Fruit fly (Drosophila melanogaster) whole organism, embryonic: Measurements from ENCODE around the gene Wwox.

Experiments used
- B-H2 ChIP-seq: fragments of 200-800 bp; sonication (Bioruptor generic); optimal IDR thresholded peaks from 2 replicates; lab custom pipeline; 2018; ENCODE audit warnings: missing biosample characterization, mild to moderate bottlenecking, missing genetic modification characterization
- CG10274 ChIP-seq: fragments of 200-800 bp; sonication (Bioruptor generic); optimal IDR thresholded peaks from 3 replicates; lab custom pipeline; 2017; ENCODE audit warnings: missing biosample characterization, mild to moderate bottlenecking, missing genetic modification characterization
- CG11085 ChIP-seq: fragments of 200-800 bp; sonication (Bioruptor generic); IDR thresholded peaks from 2 replicates; pipeline ENCODE4 v1.3.6; 2022; ENCODE audit warnings: missing biosample characterization, missing genetic modification characterization
- CG12155 ChIP-seq: fragments of 200-800 bp; sonication (Bioruptor generic); optimal IDR thresholded peaks from 3 replicates; lab custom pipeline; 2016; ENCODE audit warnings: missing biosample characterization, missing genetic modification characterization
- CG13287 ChIP-seq: fragments of 200-800 bp; sonication (Bioruptor generic); IDR thresholded peaks from 2 replicates; pipeline ENCODE4 v1.3.6; 2022; ENCODE audit warnings: missing biosample characterization, missing genetic modification characterization; ENCODE audit not compliant: partially characterized antibody
- CG13624 ChIP-seq: fragments of 200-800 bp; sonication (Bioruptor generic); optimal IDR thresholded peaks from 2 replicates; lab custom pipeline; 2016; ENCODE audit warnings: missing biosample characterization, missing genetic modification characterization
- CG13894 ChIP-seq: fragments of 200-800 bp; sonication (Bioruptor generic); optimal IDR thresholded peaks from 3 replicates; lab custom pipeline; 2018; ENCODE audit warnings: missing biosample characterization, mild to moderate bottlenecking, missing genetic modification characterization, moderate library complexity
- CG1529 ChIP-seq: fragments of 200-800 bp; sonication (Bioruptor generic); optimal IDR thresholded peaks from 3 replicates; lab custom pipeline; 2018; ENCODE audit warnings: missing biosample characterization, missing genetic modification characterization
- CG17568 ChIP-seq: fragments of 200-800 bp; sonication (Bioruptor generic); optimal IDR thresholded peaks from 2 replicates; lab custom pipeline; 2018; ENCODE audit warnings: missing biosample characterization, mild to moderate bottlenecking, missing genetic modification characterization, moderate library complexity
- CG31365 ChIP-seq: fragments of 200-800 bp; sonication (Bioruptor generic); optimal IDR thresholded peaks from 2 replicates; lab custom pipeline; 2018; ENCODE audit warnings: missing biosample characterization, mild to moderate bottlenecking, missing genetic modification characterization
- CG34224 ChIP-seq: fragments of 200-800 bp; sonication (Bioruptor generic); IDR thresholded peaks from 3 replicates; pipeline ENCODE4 v1.3.6; 2022; ENCODE audit warnings: missing biosample characterization, missing genetic modification characterization; ENCODE audit not compliant: partially characterized antibody
- CG34376 ChIP-seq: fragments of 200-800 bp; sonication (Bioruptor generic); optimal IDR thresholded peaks from 2 replicates; lab custom pipeline; 2018; ENCODE audit warnings: missing biosample characterization, mild to moderate bottlenecking, missing genetic modification characterization
- CG6813 ChIP-seq: fragments of 200-800 bp; sonication (Bioruptor generic); optimal IDR thresholded peaks from 2 replicates; lab custom pipeline; 2017; ENCODE audit warnings: missing biosample characterization, missing genetic modification characterization, mild to moderate bottlenecking, moderate library complexity, missing genetic modification reagents
- CG9797 ChIP-seq: fragments of 200-800 bp; sonication (Bioruptor generic); optimal IDR thresholded peaks from 3 replicates; lab custom pipeline; 2018; ENCODE audit warnings: missing biosample characterization, mild to moderate bottlenecking, missing genetic modification characterization
- CG9932 ChIP-seq: fragments of 200-800 bp; sonication (Bioruptor generic); IDR thresholded peaks from 2 replicates; pipeline ENCODE4 v1.3.6; 2022; ENCODE audit warnings: missing biosample characterization, missing genetic modification characterization
- Dll ChIP-seq: fragments of 200-800 bp; sonication (Bioruptor generic); IDR thresholded peaks from 4 replicates; pipeline ENCODE4 v1.3.6; 2022; ENCODE audit warnings: missing biosample characterization, missing genetic modification characterization; ENCODE audit not compliant: partially characterized antibody
- Doc3 ChIP-seq: fragments of 200-800 bp; sonication (Bioruptor generic); IDR thresholded peaks from 3 replicates; pipeline ENCODE4 v1.3.6; 2022; ENCODE audit warnings: missing biosample characterization, missing genetic modification characterization; ENCODE audit not compliant: partially characterized antibody
- E2f2 ChIP-seq: fragments of 200-800 bp; sonication (Bioruptor generic); IDR thresholded peaks from 2 replicates; pipeline ENCODE4 v1.3.6; 2022; ENCODE audit warnings: missing biosample characterization, missing genetic modification characterization
- H15 ChIP-seq: fragments of 200-800 bp; sonication (Bioruptor generic); IDR thresholded peaks from 3 replicates; pipeline ENCODE4 v1.3.6; 2022; ENCODE audit warnings: missing biosample characterization, missing genetic modification characterization
- HHEX ChIP-seq: fragments of 200-800 bp; sonication (Bioruptor generic); optimal IDR thresholded peaks from 3 replicates; lab custom pipeline; 2017; ENCODE audit warnings: missing biosample characterization, mild to moderate bottlenecking, missing genetic modification characterization, missing genetic modification reagents
- MBD-R2 ChIP-seq: fragments of 200-800 bp; sonication (Bioruptor generic); IDR thresholded peaks from 2 replicates; pipeline ENCODE4 v1.3.6; 2022; ENCODE audit warnings: missing biosample characterization, missing genetic modification characterization
- Med ChIP-seq: fragments of 200-800 bp; sonication (Bioruptor generic); peaks from one replicate; lab custom pipeline; 2016; ENCODE audit warnings: missing biosample characterization, missing genetic modification characterization, mild to moderate bottlenecking, inconsistent platforms, moderate library complexity
- Scr ChIP-seq: fragments of 200-800 bp; sonication (Bioruptor generic); IDR thresholded peaks from 2 replicates; pipeline ENCODE4 v1.3.6; 2022; ENCODE audit warnings: missing biosample characterization, missing genetic modification characterization; ENCODE audit not compliant: partially characterized antibody
- Sry-δ ChIP-seq: fragments of 200-800 bp; sonication (Bioruptor generic); optimal IDR thresholded peaks from 2 replicates; lab custom pipeline; 2016; ENCODE audit warnings: missing biosample characterization, missing genetic modification characterization
- amos ChIP-seq: fragments of 200-800 bp; sonication (Bioruptor generic); IDR thresholded peaks from 2 replicates; pipeline ENCODE4 v1.3.6; 2022; ENCODE audit warnings: missing biosample characterization, missing genetic modification characterization; ENCODE audit not compliant: partially characterized antibody
- bbx ChIP-seq: fragments of 200-800 bp; sonication (Bioruptor generic); IDR thresholded peaks from 2 replicates; pipeline ENCODE4 v1.3.6; 2022; ENCODE audit warnings: missing biosample characterization, missing genetic modification characterization; ENCODE audit not compliant: partially characterized antibody
- chm ChIP-seq: fragments of 200-800 bp; sonication (Bioruptor generic); IDR thresholded peaks from 2 replicates; pipeline ENCODE4 v1.3.6; 2022; ENCODE audit warnings: missing biosample characterization, missing genetic modification characterization
- dan ChIP-seq: fragments of 200-800 bp; sonication (Bioruptor generic); IDR thresholded peaks from 2 replicates; pipeline ENCODE4 v1.3.6; 2022; ENCODE audit warnings: missing biosample characterization, missing genetic modification characterization
- ems ChIP-seq: fragments of 200-800 bp; sonication (Bioruptor generic); optimal IDR thresholded peaks from 3 replicates; lab custom pipeline; 2016; ENCODE audit warnings: missing biosample characterization, missing genetic modification characterization
- fd3F ChIP-seq: fragments of 200-800 bp; sonication (Bioruptor generic); optimal IDR thresholded peaks from 2 replicates; lab custom pipeline; 2018; ENCODE audit warnings: missing biosample characterization, mild to moderate bottlenecking, missing genetic modification characterization, moderate library complexity
- gcm2 ChIP-seq: fragments of 200-800 bp; sonication (Bioruptor generic); optimal IDR thresholded peaks from 2 replicates; lab custom pipeline; 2016; ENCODE audit warnings: missing biosample characterization, missing genetic modification characterization
- knrl ChIP-seq: fragments of 200-800 bp; sonication (Bioruptor generic); IDR thresholded peaks from 3 replicates; pipeline ENCODE4 v1.3.6; 2022; ENCODE audit warnings: missing biosample characterization, missing genetic modification characterization; ENCODE audit not compliant: partially characterized antibody
- lilli ChIP-seq: fragments of 200-800 bp; sonication (Bioruptor generic); optimal IDR thresholded peaks from 3 replicates; lab custom pipeline; 2016; ENCODE audit warnings: missing biosample characterization, missing genetic modification characterization
- org-1 ChIP-seq: fragments of 200-800 bp; sonication (Bioruptor generic); optimal IDR thresholded peaks from 2 replicates; lab custom pipeline; 2017; ENCODE audit warnings: missing biosample characterization, missing genetic modification characterization
- pb ChIP-seq: fragments of 200-800 bp; sonication (Bioruptor generic); optimal IDR thresholded peaks from 3 replicates; lab custom pipeline; 2016; ENCODE audit warnings: missing biosample characterization, missing genetic modification characterization
- scrt ChIP-seq: fragments of 200-800 bp; sonication (Bioruptor generic); optimal IDR thresholded peaks from 2 replicates; lab custom pipeline; 2018; ENCODE audit warnings: missing biosample characterization, mild to moderate bottlenecking, missing genetic modification characterization, moderate library complexity
- sim ChIP-seq: fragments of 200-800 bp; sonication (Bioruptor generic); IDR thresholded peaks from 2 replicates; pipeline ENCODE4 v1.3.6; 2022; ENCODE audit warnings: missing biosample characterization, missing genetic modification characterization
- stc ChIP-seq: fragments of 200-800 bp; sonication (Bioruptor generic); IDR thresholded peaks from 2 replicates; pipeline ENCODE4 v1.3.6; 2022; ENCODE audit warnings: missing biosample characterization, missing genetic modification characterization
- tap ChIP-seq: fragments of 200-800 bp; optimal IDR thresholded peaks from 3 replicates; lab custom pipeline; 2019; ENCODE audit warnings: missing biosample characterization, mild to moderate bottlenecking, missing genetic modification characterization, moderate library complexity
- unc-4 ChIP-seq: fragments of 200-800 bp; sonication (Bioruptor generic); IDR thresholded peaks from 2 replicates; pipeline ENCODE4 v1.3.6; 2022; ENCODE audit warnings: missing biosample characterization, missing genetic modification characterization; ENCODE audit not compliant: partially characterized antibody

The Wwox gene

dm6 chr2L:8030693-8031210, 26.7 kb upstream of the Wwox start, which contains the start of gene Cka (continued):
- no peak for TF ChIP-seq ems (GFP tag; lab: Kevin White, UChicago)
- TF ChIP-seq Doc3 (GFP tag; lab: Robert Waterston, UW) = no peak
- peak; percentile 38 for TF ChIP-seq B-H2
- TF ChIP-seq pb (GFP tag; lab: Kevin White, UChicago) = no peak
- no peak for TF ChIP-seq CG13894
- TF ChIP-seq CG10274 (GFP tag; lab: Kevin White, UChicago) = no peak
- TF ChIP-seq CG31365 (tag; lab: Kevin White, UChicago) = no peak
- TF ChIP-seq E2f2 (GFP tag; lab: Robert Waterston, UW) = peak; percentile 18; the same call in 1 of the 2 replicates
- TF ChIP-seq CG13624 = no peak
- peak; percentile 68 for TF ChIP-seq bbx (GFP tag; lab: Robert Waterston, UW)
- TF ChIP-seq H15 = no peak
- TF ChIP-seq HHEX (GFP tag; lab: Kevin White, UChicago) = peak; percentile 16
- TF ChIP-seq CG1529 (GFP tag; lab: Kevin White, UChicago) = no peak
- TF ChIP-seq CG9797 (GFP tag; lab: Kevin White, UChicago) = peak; percentile 61
- no peak for TF ChIP-seq CG17568 (GFP tag; lab: Kevin White, UChicago)
- TF ChIP-seq CG6813 = no peak
- no peak for TF ChIP-seq org-1 (GFP tag; lab: Kevin White, UChicago)
- TF ChIP-seq lilli (GFP tag; lab: Kevin White, UChicago) = no peak

DNA sequence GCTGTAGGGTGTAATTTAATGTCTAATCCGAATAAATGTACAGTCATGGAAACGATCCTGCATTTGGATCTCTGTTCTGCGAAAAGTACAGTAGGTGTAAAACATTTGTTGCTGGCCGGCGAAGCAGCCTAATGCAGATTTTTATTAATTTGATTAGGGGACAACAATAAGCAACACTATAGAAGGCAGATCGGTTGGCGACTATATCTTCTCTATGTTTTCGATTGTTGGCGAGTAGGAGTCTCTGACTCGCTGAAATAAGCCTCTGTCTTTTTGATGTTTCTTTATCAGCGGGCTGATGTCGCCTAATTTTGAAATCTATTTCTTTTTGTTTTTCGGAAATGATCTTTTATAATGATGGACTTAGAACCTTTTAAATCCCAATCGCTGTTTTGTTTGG, 26.0 kb upstream of the Wwox start:
- TF ChIP-seq CG11085 (GFP tag; lab: Robert Waterston, UW) = no peak
- no peak for TF ChIP-seq sim (GFP tag; lab: Robert Waterston, UW)
- TF ChIP-seq chm = no peak
- 0 out of 2 replicates have a peak, but pooled peaks have one; percentile 20 for TF ChIP-seq bbx (GFP tag; lab: Robert Waterston, UW)
- peak; percentile 95 for TF ChIP-seq CG12155 (GFP tag; lab: Kevin White, UChicago)
- no peak for TF ChIP-seq gcm2 (GFP tag; lab: Kevin White, UChicago)
- peak; percentile 34; the same call in 1 of the 2 replicates for TF ChIP-seq stc (GFP tag; lab: Robert Waterston, UW)
- TF ChIP-seq CG34376 (GFP tag; lab: Kevin White, UChicago) = no peak
- TF ChIP-seq fd3F (GFP tag; lab: Kevin White, UChicago) = no peak
- peak; percentile 17; the same call in 1 of the 3 replicates for TF ChIP-seq knrl (GFP tag; lab: Robert Waterston, UW)
- peak; percentile 15; the same call in 1 of the 2 replicates for TF ChIP-seq CG9932 (GFP tag; lab: Robert Waterston, UW)
- peak; percentile 40 for TF ChIP-seq CG13287 (GFP tag; lab: Robert Waterston, UW)
- TF ChIP-seq tap (tag; lab: Kevin White, UChicago) = no peak
- TF ChIP-seq amos (GFP tag; lab: Robert Waterston, UW) = peak; percentile 43; the same call in 1 of the 2 replicates
- peak; percentile 28; the same call in 1 of the 4 replicates for TF ChIP-seq Dll (GFP tag; lab: Robert Waterston, UW)
- no peak for TF ChIP-seq scrt (GFP tag; lab: Kevin White, UChicago)
- TF ChIP-seq MBD-R2 (GFP tag; lab: Robert Waterston, UW) = no peak
- TF ChIP-seq dan (GFP tag; lab: Robert Waterston, UW) = no peak
- TF ChIP-seq Sry-δ = peak; percentile 58
- peak; percentile 62 for TF ChIP-seq Med (GFP tag; lab: Kevin White, UChicago)
- TF ChIP-seq unc-4 (GFP tag; lab: Robert Waterston, UW) = peak; percentile 37
- peak; percentile 59 for TF ChIP-seq Scr (GFP tag; lab: Robert Waterston, UW)
- TF ChIP-seq CG34224 (GFP tag; lab: Robert Waterston, UW) = 0 out of 3 replicates have a peak, but pooled peaks have one; percentile 8
